Worm (Caenorhabditis elegans) whole organism, early embryonic: Measurements from ENCODE around the gene ddn-3.
A peak's percentile ranks its signal among the peaks of the same experiment; 100 is the strongest.

Experiments
- B0310.2 ChIP-seq: sonication (generic microtip); optimal IDR thresholded peaks from 2 replicates; lab custom pipeline; 2016; ENCODE audit warnings: mild to moderate bottlenecking, missing genetic modification characterization, missing compliant biosample characterization
- F13C5.2 ChIP-seq: sonication (generic microtip); optimal IDR thresholded peaks from 2 replicates; lab custom pipeline; 2017; ENCODE audit warnings: mild to moderate bottlenecking, missing genetic modification characterization, inconsistent platforms, missing compliant biosample characterization
- aly-1 ChIP-seq: sonication (generic microtip); optimal IDR thresholded peaks from 2 replicates; lab custom pipeline; 2016; ENCODE audit warnings: missing genetic modification characterization, missing compliant biosample characterization
- ama-1 ChIP-seq: fragments of 150-350 bp; optimal IDR thresholded peaks from 2 replicates; lab custom pipeline; 2014
- ceh-13 ChIP-seq: fragments of 200-800 bp; sonication (Bioruptor generic); optimal IDR thresholded peaks from 2 replicates; lab custom pipeline; 2018; ENCODE audit warnings: mild to moderate bottlenecking, missing genetic modification characterization, missing compliant biosample characterization
- ceh-36 ChIP-seq: sonication (generic microtip); optimal IDR thresholded peaks from 2 replicates; lab custom pipeline; 2016; ENCODE audit warnings: missing genetic modification characterization, inconsistent platforms, missing compliant biosample characterization
- ets-7 ChIP-seq: sonication (generic microtip); optimal IDR thresholded peaks from 2 replicates; lab custom pipeline; 2016; ENCODE audit warnings: missing genotype, missing genetic modification characterization, missing compliant biosample characterization
- flt-1 ChIP-seq: fragments of 200-800 bp; sonication (Bioruptor generic); IDR thresholded peaks from 2 replicates; pipeline ENCODE4 v1.3.6; 2022; ENCODE audit warnings: missing genetic modification characterization, missing compliant biosample characterization
- hmbx-1 ChIP-seq: sonication (generic microtip); optimal IDR thresholded peaks from 2 replicates; lab custom pipeline; 2016; ENCODE audit warnings: mild to moderate bottlenecking, missing genetic modification characterization, missing compliant biosample characterization
- hmg-4 ChIP-seq: fragments of 200-800 bp; sonication (Bioruptor generic); optimal IDR thresholded peaks from 2 replicates; lab custom pipeline; 2018; ENCODE audit warnings: mild to moderate bottlenecking, missing genetic modification characterization, missing compliant biosample characterization
- hnd-1 ChIP-seq: sonication (generic microtip); optimal IDR thresholded peaks from 2 replicates; lab custom pipeline; 2016; ENCODE audit warnings: missing genetic modification characterization, missing compliant biosample characterization
- pes-1 ChIP-seq: fragments of 200-800 bp; sonication (Bioruptor generic); IDR thresholded peaks from 2 replicates; pipeline ENCODE4 v1.3.6; 2022; ENCODE audit warnings: missing genetic modification reagents, missing genetic modification characterization, missing compliant biosample characterization
- scrt-1 ChIP-seq: fragments of 200-800 bp; sonication (Bioruptor generic); IDR thresholded peaks from 2 replicates; pipeline ENCODE4 v1.3.6; 2022; ENCODE audit warnings: missing genetic modification characterization, missing compliant biosample characterization
- sea-1 ChIP-seq: fragments of 200-800 bp; sonication (Bioruptor generic); conservative IDR thresholded peaks from 2 replicates; pipeline ENCODE4 v1.3.6; 2022; ENCODE audit warnings: missing genetic modification characterization, missing compliant biosample characterization
- tbx-11 ChIP-seq: fragments of 200-800 bp; sonication (Bioruptor generic); IDR thresholded peaks from 2 replicates; pipeline ENCODE4 v1.3.6; 2022; ENCODE audit warnings: missing genetic modification characterization, missing compliant biosample characterization
- tbx-37 ChIP-seq: fragments of 200-800 bp; sonication (Bioruptor generic); conservative IDR thresholded peaks from 2 replicates; pipeline ENCODE4 v1.3.6; 2022; ENCODE audit warnings: missing genetic modification reagents, missing genetic modification characterization, missing compliant biosample characterization
- tra-4 ChIP-seq: sonication (generic microtip); optimal IDR thresholded peaks from 2 replicates; lab custom pipeline; 2017; ENCODE audit warnings: missing genetic modification characterization, missing compliant biosample characterization

ddn-3 gene

DNA sequence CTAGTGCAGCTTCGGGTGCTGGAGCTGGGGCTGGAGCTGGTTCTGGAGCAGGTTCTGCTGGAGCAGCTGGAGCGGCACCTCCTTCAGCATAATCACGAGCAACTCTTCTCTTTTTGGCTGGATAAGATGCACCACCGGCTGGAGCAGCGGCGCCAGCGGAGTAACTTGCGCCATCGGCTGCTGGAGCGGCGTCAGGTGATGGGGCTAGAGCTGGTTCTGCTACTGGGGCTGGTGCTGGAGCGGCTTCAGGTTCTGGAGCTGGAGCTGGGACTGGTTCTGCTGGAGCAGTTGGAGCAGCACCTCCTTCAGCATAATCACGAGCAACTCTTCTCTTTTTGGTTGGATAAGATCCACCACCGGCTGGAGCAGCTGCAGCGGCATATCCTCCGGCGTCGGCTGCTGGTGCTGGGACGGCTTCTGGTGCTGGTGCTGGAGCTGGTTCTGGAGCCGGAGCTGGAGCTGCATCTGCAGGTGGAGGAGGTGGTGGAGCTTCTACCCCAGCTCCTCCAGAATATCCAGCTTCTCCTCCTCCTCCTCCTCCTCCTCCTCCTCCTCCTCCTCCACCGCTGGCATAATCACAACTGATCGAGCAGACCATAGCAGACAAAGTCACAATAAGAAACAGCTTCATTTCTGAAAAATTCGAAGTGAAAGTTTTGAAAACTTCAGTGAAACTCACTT lies 8.2 kb upstream of the ddn-3 start, which contains the start of gene F47B8.13:
TSS of gene F47B8.13 (minus strand) at position 631 of the 681 bp plus-strand sequence.
- TF ChIP-seq tbx-37 (GFP tag; lab: Robert Waterston, UW) (no peak), aly-1 (tag; lab: Kevin White, UChicago) (peak; percentile 55)

DNA sequence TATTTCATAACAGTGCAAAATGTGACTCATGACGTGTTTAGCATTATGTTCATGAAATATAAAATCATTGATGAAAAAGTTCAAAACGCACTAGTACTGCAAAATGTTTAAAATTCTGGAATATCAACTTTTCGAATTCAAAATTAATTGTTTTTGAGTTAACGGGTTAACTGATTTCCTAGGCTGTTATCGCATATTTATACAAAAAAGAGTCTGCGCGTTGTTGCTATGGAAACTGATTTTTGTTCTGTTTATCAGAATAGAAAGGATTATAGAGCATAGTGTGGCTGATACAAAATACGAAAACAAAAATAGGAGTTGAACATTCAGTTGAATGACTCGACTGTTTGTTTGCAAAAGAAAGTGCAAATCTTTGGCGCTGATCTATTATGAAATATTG lies 6.6 kb upstream of the ddn-3 start:
- TF ChIP-seq ceh-36 (tag; lab: Kevin White, UChicago) (no peak), hmg-4 (GFP tag; lab: Kevin White, UChicago) (no peak), aly-1 (tag; lab: Kevin White, UChicago) (no peak), F13C5.2 (tag; lab: Kevin White, UChicago) (no peak), sea-1 (GFP tag; lab: Robert Waterston, UW) (no peak), flt-1 (GFP tag; lab: Robert Waterston, UW) (no peak), hnd-1 (tag; lab: Kevin White, UChicago) (no peak), pes-1 (GFP tag; lab: Robert Waterston, UW) (no peak), B0310.2 (tag; lab: Kevin White, UChicago) (no peak), scrt-1 (GFP tag; lab: Robert Waterston, UW) (no peak), tbx-11 (GFP tag; lab: Robert Waterston, UW) (no peak), ets-7 (tag; lab: Kevin White, UChicago) (no peak), tbx-37 (GFP tag; lab: Robert Waterston, UW) (no peak)

- TF ChIP-seq tra-4 (tag; lab: Kevin White, UChicago) (no peak), tbx-11 (GFP tag; lab: Robert Waterston, UW) (no peak), sea-1 (GFP tag; lab: Robert Waterston, UW) (no peak), hnd-1 (tag; lab: Kevin White, UChicago) (no peak), ets-7 (tag; lab: Kevin White, UChicago) (no peak), ceh-13 (GFP tag; lab: Kevin White, UChicago) (no peak), tbx-37 (GFP tag; lab: Robert Waterston, UW) (no peak), aly-1 (tag; lab: Kevin White, UChicago) (no peak), B0310.2 (tag; lab: Kevin White, UChicago) (no peak), hmg-4 (GFP tag; lab: Kevin White, UChicago) (no peak), flt-1 (GFP tag; lab: Robert Waterston, UW) (no peak), F13C5.2 (tag; lab: Kevin White, UChicago) (no peak), hmbx-1 (tag; lab: Kevin White, UChicago) (no peak), scrt-1 (GFP tag; lab: Robert Waterston, UW) (no peak), pes-1 (GFP tag; lab: Robert Waterston, UW) (no peak), ama-1 (no peak), ceh-36 (tag; lab: Kevin White, UChicago) (no peak)
Measured at ce11 chrV:14317204-14317603, 6.2 kb upstream of the ddn-3 start.

ce11 chrV:14316525-14316924 lies 5.5 kb upstream of the ddn-3 start, which contains the start of gene F47B8.2:
TSS of gene F47B8.2 (minus strand) at chrV:14316625.
- TF ChIP-seq F13C5.2 (tag; lab: Kevin White, UChicago) (no peak), sea-1 (GFP tag; lab: Robert Waterston, UW) (no peak), scrt-1 (GFP tag; lab: Robert Waterston, UW) (no peak), hmg-4 (GFP tag; lab: Kevin White, UChicago) (no peak), B0310.2 (tag; lab: Kevin White, UChicago) (no peak), flt-1 (GFP tag; lab: Robert Waterston, UW) (no peak), tra-4 (tag; lab: Kevin White, UChicago) (no peak), hnd-1 (tag; lab: Kevin White, UChicago) (no peak), tbx-37 (GFP tag; lab: Robert Waterston, UW) (no peak), ceh-36 (tag; lab: Kevin White, UChicago) (no peak)

ce11 chrV:14314236-14314635 lies 3.2 kb upstream of the ddn-3 start, which contains the start of gene F47B8.1:
TSS of gene F47B8.1 (minus strand) at chrV:14314336.
- TF ChIP-seq ets-7 (tag; lab: Kevin White, UChicago) (no peak), hnd-1 (tag; lab: Kevin White, UChicago) (no peak), aly-1 (tag; lab: Kevin White, UChicago) (no peak), ama-1 (no peak), F13C5.2 (tag; lab: Kevin White, UChicago) (no peak), ceh-36 (tag; lab: Kevin White, UChicago) (no peak), pes-1 (GFP tag; lab: Robert Waterston, UW) (no peak), hmbx-1 (tag; lab: Kevin White, UChicago) (no peak)

DNA sequence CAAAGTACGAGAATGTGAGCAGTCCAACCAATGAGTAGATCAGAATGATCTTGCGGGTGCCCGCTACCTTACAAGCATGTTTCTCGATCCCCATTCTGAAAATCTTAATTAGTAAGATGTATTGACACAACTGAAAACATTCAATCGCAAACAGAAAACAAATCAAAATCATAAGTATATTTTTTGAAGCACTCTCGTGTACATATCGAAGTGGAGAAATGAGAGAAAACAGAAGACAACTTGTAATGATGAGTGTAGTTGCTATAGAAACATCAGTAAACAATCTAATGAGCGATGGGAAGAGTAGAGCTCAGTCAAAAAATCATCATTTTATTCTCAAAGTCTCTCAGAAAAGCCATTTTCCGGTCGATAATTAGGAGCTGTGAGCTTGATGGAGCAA lies 1.7 kb upstream of the ddn-3 start, which contains the start of gene F14D7.8:
TSS of gene F14D7.8 (minus strand) at position 101 of the 400 bp plus-strand sequence.
- TF ChIP-seq tra-4 (tag; lab: Kevin White, UChicago): no peak
- no peak for TF ChIP-seq ets-7 (tag; lab: Kevin White, UChicago)
- TF ChIP-seq flt-1 (GFP tag; lab: Robert Waterston, UW): no peak
- no peak for TF ChIP-seq hmbx-1 (tag; lab: Kevin White, UChicago)
- TF ChIP-seq ceh-13 (GFP tag; lab: Kevin White, UChicago): no peak
- TF ChIP-seq sea-1 (GFP tag; lab: Robert Waterston, UW): no peak
- TF ChIP-seq F13C5.2 (tag; lab: Kevin White, UChicago): no peak
- no peak for TF ChIP-seq B0310.2 (tag; lab: Kevin White, UChicago)
- TF ChIP-seq aly-1 (tag; lab: Kevin White, UChicago): no peak
- TF ChIP-seq pes-1 (GFP tag; lab: Robert Waterston, UW): no peak
- no peak for TF ChIP-seq scrt-1 (GFP tag; lab: Robert Waterston, UW)
- TF ChIP-seq tbx-11 (GFP tag; lab: Robert Waterston, UW): no peak
- no peak for TF ChIP-seq ama-1
- no peak for TF ChIP-seq hnd-1 (tag; lab: Kevin White, UChicago)
